Worm (Caenorhabditis elegans): Measurements from ENCODE around the gene C02B10.4.

DNA sequence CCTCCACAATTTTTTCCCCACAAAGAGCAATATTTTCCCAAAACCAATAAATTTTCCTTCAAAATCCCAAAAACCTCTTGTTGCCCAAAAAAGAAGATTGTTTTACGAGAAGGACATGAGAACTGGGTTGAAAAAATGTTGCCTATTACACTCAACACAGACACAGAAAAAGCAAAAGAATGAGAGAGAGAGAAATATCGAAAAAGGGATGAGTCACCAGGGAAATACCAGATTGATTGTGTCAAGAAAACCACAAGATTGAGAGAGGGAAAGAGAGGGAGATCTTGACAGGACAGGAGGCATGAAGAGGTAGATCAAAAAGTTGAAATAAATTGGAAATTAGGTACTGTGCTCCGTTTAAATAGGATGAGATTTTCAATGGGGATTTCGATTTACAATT is 43.4 kb downstream of the C02B10.4 start:
- no peak for TF ChIP-seq duxl-1 (tag; optimal IDR thresholded peaks at IDR 0.05; ENCODE audit: poor library complexity)
- TF ChIP-seq lir-3 (tag; optimal IDR thresholded peaks at IDR 0.05) = no peak
- no peak for TF ChIP-seq aly-2 (tag; optimal IDR thresholded peaks at IDR 0.05)
- TF ChIP-seq pqm-1 (tag; optimal IDR thresholded peaks at IDR 0.05) = no peak
